Fruit fly (Drosophila melanogaster) whole organism, prepupa: ENCODE measurements around the gene Mst87F.

Source experiments
- Blimp-1 ChIP-seq: fragments of 200-800 bp; sonication (Bioruptor generic); optimal IDR thresholded peaks from 3 replicates; lab custom pipeline; 2017; ENCODE audit warnings: missing biosample characterization, missing genetic modification characterization, mild to moderate bottlenecking, moderate library complexity, missing genetic modification reagents
- CG10631 ChIP-seq: fragments of 200-800 bp; sonication (Bioruptor generic); optimal IDR thresholded peaks from 2 replicates; lab custom pipeline; 2016; ENCODE audit warnings: missing biosample characterization, missing genetic modification characterization
- CG10669 ChIP-seq: fragments of 200-800 bp; sonication (Bioruptor generic); optimal IDR thresholded peaks from 3 replicates; lab custom pipeline; 2018; ENCODE audit warnings: missing biosample characterization, mild to moderate bottlenecking, missing genetic modification characterization, moderate library complexity
- CG11294 ChIP-seq: fragments of 200-800 bp; sonication (Bioruptor generic); IDR thresholded peaks from 2 replicates; pipeline ENCODE4 v1.3.6; 2022; ENCODE audit warnings: missing biosample characterization, missing genetic modification characterization
- CG11762 ChIP-seq: fragments of 200-800 bp; sonication (Bioruptor generic); optimal IDR thresholded peaks from 3 replicates; lab custom pipeline; 2016; ENCODE audit warnings: missing biosample characterization, missing genetic modification characterization; ENCODE audit not compliant: insufficient read depth
- CG11902 ChIP-seq: fragments of 200-800 bp; sonication (Bioruptor generic); optimal IDR thresholded peaks from 3 replicates; lab custom pipeline; 2016; ENCODE audit warnings: missing biosample characterization, missing genetic modification characterization
- CG15336 ChIP-seq: fragments of 200-800 bp; sonication (Bioruptor generic); IDR thresholded peaks from 2 replicates; pipeline ENCODE4 v1.3.6; 2022; ENCODE audit warnings: missing biosample characterization, missing genetic modification characterization
- CG1621 ChIP-seq: fragments of 200-800 bp; sonication (Bioruptor generic); optimal IDR thresholded peaks from 3 replicates; lab custom pipeline; 2018; ENCODE audit warnings: missing biosample characterization, mild to moderate bottlenecking, missing genetic modification characterization
- CG16779 ChIP-seq: fragments of 200-800 bp; sonication (Bioruptor generic); optimal IDR thresholded peaks from 3 replicates; lab custom pipeline; 2017; ENCODE audit warnings: missing biosample characterization, mild to moderate bottlenecking, missing genetic modification characterization
- CG31627 ChIP-seq: fragments of 200-800 bp; sonication (Bioruptor generic); optimal IDR thresholded peaks from 3 replicates; lab custom pipeline; 2016; ENCODE audit warnings: missing biosample characterization, missing genetic modification characterization
- CG32006 ChIP-seq: fragments of 200-800 bp; sonication (Bioruptor generic); optimal IDR thresholded peaks from 3 replicates; lab custom pipeline; 2017; ENCODE audit warnings: missing biosample characterization, mild to moderate bottlenecking, missing genetic modification characterization
- CG34406 ChIP-seq: fragments of 200-800 bp; sonication (Bioruptor generic); optimal IDR thresholded peaks from 3 replicates; lab custom pipeline; 2016; ENCODE audit warnings: missing biosample characterization, missing genetic modification characterization
- CG3919 ChIP-seq: fragments of 200-800 bp; sonication (Bioruptor generic); optimal IDR thresholded peaks from 3 replicates; lab custom pipeline; 2016; ENCODE audit warnings: missing biosample characterization, missing genetic modification characterization
- CG4318 ChIP-seq: fragments of 200-800 bp; sonication (Bioruptor generic); optimal IDR thresholded peaks from 3 replicates; lab custom pipeline; 2017; ENCODE audit warnings: missing biosample characterization, mild to moderate bottlenecking, missing genetic modification characterization
- CG6276 ChIP-seq: fragments of 200-800 bp; sonication (Bioruptor generic); optimal IDR thresholded peaks from 2 replicates; lab custom pipeline; 2017; ENCODE audit warnings: missing biosample characterization, mild to moderate bottlenecking, missing genetic modification characterization
- CG6792 ChIP-seq: fragments of 200-800 bp; sonication (Bioruptor generic); optimal IDR thresholded peaks from 3 replicates; lab custom pipeline; 2016; ENCODE audit warnings: missing biosample characterization, missing genetic modification characterization
- CG6808 ChIP-seq: fragments of 200-800 bp; sonication (Bioruptor generic); optimal IDR thresholded peaks from 3 replicates; lab custom pipeline; 2017; ENCODE audit warnings: missing biosample characterization, missing genetic modification characterization, mild to moderate bottlenecking, moderate library complexity, missing genetic modification reagents
- CG6854 ChIP-seq: fragments of 200-800 bp; sonication (Bioruptor generic); optimal IDR thresholded peaks from 2 replicates; lab custom pipeline; 2017; ENCODE audit warnings: missing biosample characterization, mild to moderate bottlenecking, missing genetic modification characterization
- CG8119 ChIP-seq: fragments of 200-800 bp; sonication (Bioruptor generic); IDR thresholded peaks from 3 replicates; pipeline ENCODE4 v1.3.6; 2022; ENCODE audit warnings: missing biosample characterization, missing genetic modification characterization
- CG8632 ChIP-seq: fragments of 200-800 bp; sonication (Bioruptor generic); optimal IDR thresholded peaks from 3 replicates; lab custom pipeline; 2016; ENCODE audit warnings: missing biosample characterization, missing genetic modification characterization
- Eip75B ChIP-seq: fragments of 200-800 bp; sonication (Bioruptor generic); optimal IDR thresholded peaks from 3 replicates; lab custom pipeline; 2016; ENCODE audit warnings: missing biosample characterization, missing genetic modification characterization
- Eip78C ChIP-seq: fragments of 200-800 bp; sonication (Bioruptor generic); peaks from one replicate; lab custom pipeline; 2016; ENCODE audit warnings: missing biosample characterization, missing genetic modification characterization
- Ets21C ChIP-seq: fragments of 200-800 bp; sonication (Bioruptor generic); optimal IDR thresholded peaks from 3 replicates; lab custom pipeline; 2016; ENCODE audit warnings: missing biosample characterization, missing genetic modification characterization
- Ets96B ChIP-seq: fragments of 200-800 bp; optimal IDR thresholded peaks from 2 replicates; lab custom pipeline; 2019; ENCODE audit warnings: missing biosample characterization, mild to moderate bottlenecking, missing genetic modification characterization, moderate library complexity
- Hr39 ChIP-seq: fragments of 200-800 bp; sonication (Bioruptor generic); optimal IDR thresholded peaks from 2 replicates; lab custom pipeline; 2016; ENCODE audit warnings: missing biosample characterization, missing genetic modification characterization
- Hr4 ChIP-seq: fragments of 200-800 bp; sonication (Bioruptor generic); optimal IDR thresholded peaks from 3 replicates; lab custom pipeline; 2016; ENCODE audit warnings: missing biosample characterization, missing genetic modification characterization
- Lpt ChIP-seq: fragments of 200-800 bp; sonication (Bioruptor generic); optimal IDR thresholded peaks from 3 replicates; lab custom pipeline; 2016; ENCODE audit warnings: missing biosample characterization, missing genetic modification characterization
- Met ChIP-seq: fragments of 200-800 bp; sonication (Bioruptor generic); optimal IDR thresholded peaks from 3 replicates; lab custom pipeline; 2016; ENCODE audit warnings: missing biosample characterization, missing genetic modification characterization
- OdsH ChIP-seq: fragments of 200-800 bp; sonication (Bioruptor generic); optimal IDR thresholded peaks from 3 replicates; lab custom pipeline; 2016; ENCODE audit warnings: missing biosample characterization, missing genetic modification characterization
- Smox ChIP-seq: fragments of 200-800 bp; sonication (Bioruptor generic); optimal IDR thresholded peaks from 3 replicates; lab custom pipeline; 2016; ENCODE audit warnings: missing biosample characterization, missing genetic modification characterization
- Sox102F ChIP-seq: fragments of 200-800 bp; sonication (Bioruptor generic); optimal IDR thresholded peaks from 2 replicates; lab custom pipeline; 2016; ENCODE audit warnings: missing biosample characterization, mild to moderate bottlenecking, missing genetic modification characterization
- Sox14 ChIP-seq: fragments of 200-800 bp; sonication (Bioruptor generic); optimal IDR thresholded peaks from 3 replicates; lab custom pipeline; 2016; ENCODE audit warnings: missing biosample characterization, missing genetic modification characterization
- Sox15 ChIP-seq: fragments of 200-800 bp; sonication (Bioruptor generic); optimal IDR thresholded peaks from 3 replicates; lab custom pipeline; 2016; ENCODE audit warnings: missing biosample characterization, missing genetic modification characterization
- achi ChIP-seq: fragments of 200-800 bp; sonication (Bioruptor generic); optimal IDR thresholded peaks from 3 replicates; lab custom pipeline; 2016; ENCODE audit warnings: missing biosample characterization, missing genetic modification characterization
- acj6 ChIP-seq: fragments of 200-800 bp; sonication (Bioruptor generic); optimal IDR thresholded peaks from 3 replicates; lab custom pipeline; 2016; ENCODE audit warnings: missing biosample characterization, missing genetic modification characterization
- cyc ChIP-seq: fragments of 200-800 bp; sonication (Bioruptor generic); optimal IDR thresholded peaks from 3 replicates; lab custom pipeline; 2016; ENCODE audit warnings: missing biosample characterization, missing genetic modification characterization
- eg ChIP-seq: fragments of 200-800 bp; sonication (Bioruptor generic); IDR thresholded peaks from 3 replicates; pipeline ENCODE4 v1.3.6; 2022; ENCODE audit warnings: missing biosample characterization, missing genetic modification characterization
- esn ChIP-seq: fragments of 200-800 bp; sonication (Bioruptor generic); optimal IDR thresholded peaks from 2 replicates; lab custom pipeline; 2016; ENCODE audit warnings: missing biosample characterization, mild to moderate bottlenecking, missing genetic modification characterization, moderate library complexity
- fd85E ChIP-seq: fragments of 200-800 bp; sonication (Bioruptor generic); optimal IDR thresholded peaks from 3 replicates; lab custom pipeline; 2016; ENCODE audit warnings: missing biosample characterization, missing genetic modification characterization
- fkh ChIP-seq: fragments of 200-800 bp; sonication (Bioruptor generic); optimal IDR thresholded peaks from 3 replicates; lab custom pipeline; 2017; ENCODE audit warnings: missing biosample characterization, mild to moderate bottlenecking, missing genetic modification characterization, moderate library complexity
- lz ChIP-seq: fragments of 200-800 bp; sonication (Bioruptor generic); optimal IDR thresholded peaks from 3 replicates; lab custom pipeline; 2016; ENCODE audit warnings: missing biosample characterization, missing genetic modification characterization
- salr ChIP-seq, 2 experiments: fragments of 200-800 bp; sonication (Bioruptor generic); optimal IDR thresholded peaks; 3 replicates each; lab custom pipeline; 2016 to 2018; ENCODE audit warnings: missing biosample characterization in 2 of 2, missing genetic modification characterization in 2 of 2, mild to moderate bottlenecking in 1 of 2
- spab ChIP-seq: fragments of 200-800 bp; sonication (Bioruptor generic); optimal IDR thresholded peaks from 2 replicates; lab custom pipeline; 2017; ENCODE audit warnings: missing biosample characterization, mild to moderate bottlenecking, missing genetic modification characterization, missing genetic modification reagents
- ss ChIP-seq, 2 experiments: fragments of 200-800 bp; sonication (Bioruptor generic); optimal IDR thresholded peaks; 2 replicates in 1 of 2; 3 replicates in 1 of 2; lab custom pipeline; 2017 to 2018; ENCODE audit warnings: mild to moderate bottlenecking in 2 of 2, missing biosample characterization in 2 of 2, missing genetic modification characterization in 2 of 2, moderate library complexity in 1 of 2
- svp ChIP-seq: fragments of 200-800 bp; sonication (Bioruptor generic); peaks from one replicate; lab custom pipeline; 2016; ENCODE audit warnings: missing biosample characterization, missing genetic modification characterization
- topi ChIP-seq: fragments of 200-800 bp; sonication (Bioruptor generic); optimal IDR thresholded peaks from 3 replicates; lab custom pipeline; 2016; ENCODE audit warnings: missing biosample characterization, missing genetic modification characterization
- vri ChIP-seq: fragments of 200-800 bp; sonication (Bioruptor generic); optimal IDR thresholded peaks from 3 replicates; lab custom pipeline; 2016; ENCODE audit warnings: missing biosample characterization, mild to moderate bottlenecking, missing genetic modification characterization

Gene Mst87F

dm6 chr3R:13848272-13848671, 20.5 kb upstream of the Mst87F start (continued):
- TF ChIP-seq Sox102F (GFP tag; lab: Kevin White, UChicago) (no peak), CG11902 (no peak)

- peak; percentile 9 for TF ChIP-seq Hr4 (GFP tag; lab: Kevin White, UChicago)
- peak; percentile 1 for TF ChIP-seq topi (GFP tag; lab: Kevin White, UChicago)
- peak; percentile 48 for TF ChIP-seq CG32006
- no peak for TF ChIP-seq lz (GFP tag; lab: Kevin White, UChicago)
- peak; percentile 52; the same call in 1 of the 3 replicates for TF ChIP-seq CG8119
- TF ChIP-seq CG10631 (GFP tag; lab: Kevin White, UChicago), result peak; percentile 10
- TF ChIP-seq CG6854 (GFP tag; lab: Kevin White, UChicago), result no peak
- peak; percentile 28 for TF ChIP-seq Eip78C (GFP tag; lab: Kevin White, UChicago)
- no peak for TF ChIP-seq Ets21C (GFP tag; lab: Kevin White, UChicago)
- TF ChIP-seq Sox15, result no peak
- TF ChIP-seq Ets96B, result peak; percentile 10
- TF ChIP-seq salr (GFP tag; optimal IDR thresholded peaks at IDR 0.05; lab: Kevin White, UChicago), result peak in 1 of 2 experiments; percentile 7
- TF ChIP-seq eg (GFP tag; lab: Robert Waterston, UW), result peak; percentile 42; the same call in 1 of the 3 replicates
- TF ChIP-seq OdsH (GFP tag; lab: Kevin White, UChicago), result no peak
- no peak for TF ChIP-seq Eip75B (GFP tag; lab: Kevin White, UChicago)
- TF ChIP-seq CG3919 (GFP tag; lab: Kevin White, UChicago), result peak; percentile 31
- TF ChIP-seq Sox14, result peak; percentile 11
- TF ChIP-seq CG10669 (GFP tag; lab: Kevin White, UChicago), result peak; percentile 18
- peak; percentile 47 for TF ChIP-seq CG15336 (GFP tag; lab: Robert Waterston, UW)
- peak; percentile 20 for TF ChIP-seq achi (GFP tag; lab: Kevin White, UChicago)
These were observed 19.5 kb upstream of the Mst87F start for dm6 chr3R:13847289-13847688.

dm6 chr3R:13845926-13846325, 18.1 kb upstream of the Mst87F start:
- TF ChIP-seq CG8119 (peak; percentile 75), fkh (GFP tag; lab: Kevin White, UChicago) (no peak), acj6 (GFP tag; lab: Kevin White, UChicago) (peak; percentile 61), eg (GFP tag; lab: Robert Waterston, UW) (no peak), CG6792 (peak; percentile 35), CG11294 (GFP tag; lab: Robert Waterston, UW) (no peak), Sox15 (peak; percentile 4), CG6276 (GFP tag; lab: Kevin White, UChicago) (peak; percentile 3), CG3919 (GFP tag; lab: Kevin White, UChicago) (peak; percentile 56), CG11762 (GFP tag; lab: Kevin White, UChicago) (peak; percentile 45), Met (GFP tag; lab: Kevin White, UChicago) (peak; percentile 73), topi (GFP tag; lab: Kevin White, UChicago) (peak; percentile 60), CG1621 (peak; percentile 27), Blimp-1 (GFP tag; lab: Kevin White, UChicago) (peak; percentile 5), CG6808 (no peak), lz (GFP tag; lab: Kevin White, UChicago) (peak; percentile 46), ss (GFP tag; optimal IDR thresholded peaks at IDR 0.05; lab: Kevin White, UChicago) (peak in 1 of 2 experiments; percentile 43), cyc (GFP tag; lab: Kevin White, UChicago) (no peak), CG8632 (GFP tag; lab: Kevin White, UChicago) (peak; percentile 51), CG4318 (GFP tag; lab: Kevin White, UChicago) (peak; percentile 51), fd85E (GFP tag; lab: Kevin White, UChicago) (no peak), esn (peak; percentile 64), Sox102F (GFP tag; lab: Kevin White, UChicago) (peak; percentile 32), salr (GFP tag; optimal IDR thresholded peaks at IDR 0.05; lab: Kevin White, UChicago) (peak; percentile 24 to 75), Hr39 (GFP tag; lab: Kevin White, UChicago) (peak; percentile 44), Sox14 (peak; percentile 72), svp (peak; percentile 80), vri (GFP tag; lab: Kevin White, UChicago) (peak; percentile 34), spab (GFP tag; lab: Kevin White, UChicago) (peak; percentile 36), Hr4 (GFP tag; lab: Kevin White, UChicago) (peak; percentile 70), CG31627 (GFP tag; lab: Kevin White, UChicago) (peak; percentile 38), Ets21C (GFP tag; lab: Kevin White, UChicago) (peak; percentile 32), Lpt (GFP tag; lab: Kevin White, UChicago) (no peak), CG10631 (GFP tag; lab: Kevin White, UChicago) (peak; percentile 75), CG34406 (GFP tag; lab: Kevin White, UChicago) (peak; percentile 49), CG16779 (tag; lab: Kevin White, UChicago) (peak; percentile 43), Smox (peak; percentile 68)
